Fruit fly (Drosophila melanogaster): Measurements from ENCODE around the gene CG7379.
"Not testable (repeated sequence)": the region's sequence is repeated elsewhere in the genome, so short reads cannot be mapped to it uniquely, and the experiment has no call there.

CG7379 gene

dm6 chr3R:17774538-17774937 is 23.6 kb downstream of the CG7379 start:
- TF ChIP-seq CG8159 (tag; optimal IDR thresholded peaks at IDR 0.05) (peak; percentile 51), Ets98B (GFP tag; IDR thresholded peaks at IDR 0.05) (no peak), CG14655 (GFP tag; optimal IDR thresholded peaks at IDR 0.05) (peak; percentile 59)

DNA sequence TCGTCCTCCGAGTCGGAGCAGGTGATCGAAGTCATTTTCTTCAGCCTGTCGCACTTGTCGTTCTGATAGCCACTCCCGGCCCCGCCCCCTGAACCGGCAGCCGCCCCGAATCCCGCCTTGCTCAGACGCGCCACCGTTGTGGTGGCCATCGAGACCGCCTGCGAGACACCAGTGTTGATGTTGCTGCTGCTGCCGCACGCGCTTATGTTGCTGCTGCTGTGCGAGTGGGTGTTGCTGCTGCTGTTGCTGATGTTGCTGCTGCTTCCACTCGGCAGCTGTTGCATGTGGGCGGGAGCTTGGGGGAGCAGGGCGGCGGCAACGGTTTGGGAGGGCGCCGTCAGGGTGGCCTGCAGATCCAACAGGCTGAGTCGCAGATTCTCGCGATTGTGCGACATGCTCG is 24.2 kb downstream of the CG7379 start:
- no peak for TF ChIP-seq Pif1B (GFP tag; optimal IDR thresholded peaks at IDR 0.05)
- no peak for TF ChIP-seq CG17806 (tag; optimal IDR thresholded peaks at IDR 0.05)
- no peak for TF ChIP-seq Ets98B (GFP tag; IDR thresholded peaks at IDR 0.05)
- no peak for TF ChIP-seq EcR (GFP tag; optimal IDR thresholded peaks at IDR 0.05)
- TF ChIP-seq Snoo (tag; optimal IDR thresholded peaks at IDR 0.05), result no peak
- no peak for TF ChIP-seq CG9948 (tag; optimal IDR thresholded peaks at IDR 0.05)
- no peak for TF ChIP-seq fd96Ca (GFP tag; IDR thresholded peaks at IDR 0.05)
- TF ChIP-seq CG4496 (GFP tag; IDR thresholded peaks at IDR 0.05), result no peak
- no peak for TF ChIP-seq gl (tag; optimal IDR thresholded peaks at IDR 0.05)
- TF ChIP-seq D1 (tag; optimal IDR thresholded peaks at IDR 0.05), result no peak
- TF ChIP-seq rn (GFP tag; IDR thresholded peaks at IDR 0.05), result no peak
- TF ChIP-seq CG10348 (GFP tag; IDR thresholded peaks at IDR 0.05), result no peak
- no peak for TF ChIP-seq CG14655 (GFP tag; optimal IDR thresholded peaks at IDR 0.05)
- TF ChIP-seq CG32121 (GFP tag; IDR thresholded peaks at IDR 0.05), result no peak

- TF ChIP-seq CG12605 (GFP tag; IDR thresholded peaks at IDR 0.05); CG4496 (GFP tag; IDR thresholded peaks at IDR 0.05); CG9948 (tag; optimal IDR thresholded peaks at IDR 0.05): not testable (repeated sequence)
Observed at dm6 chr3R:17763088-17763487, 35.0 kb downstream of the CG7379 start, which contains the start of gene TyrR. Gene TyrR, minus strand, starts transcription at chr3R:17763188.

DNA sequence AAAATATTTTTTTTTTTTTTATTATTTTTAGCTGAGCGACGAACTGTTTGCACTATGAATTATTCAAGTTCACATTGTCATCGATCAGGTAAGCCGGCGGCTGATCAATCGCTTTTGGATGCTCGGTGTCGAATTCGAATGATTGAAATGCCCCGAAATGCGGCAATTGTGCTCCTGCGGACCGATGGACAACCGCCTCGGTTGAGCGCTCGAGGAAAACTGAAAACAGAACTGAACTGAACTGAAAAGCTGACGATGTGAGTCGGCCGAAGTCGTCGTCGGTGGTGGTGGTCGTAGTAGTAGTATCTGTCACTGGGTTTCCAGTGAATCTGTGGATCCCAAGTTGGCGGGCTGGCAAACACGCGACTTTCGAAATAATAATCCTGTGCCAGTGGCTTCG is 35.8 kb downstream of the CG7379 start:
- TF ChIP-seq CG10348 (GFP tag; IDR thresholded peaks at IDR 0.05) (no peak), CG8301 (tag; optimal IDR thresholded peaks at IDR 0.05) (no peak), CG17806 (tag; optimal IDR thresholded peaks at IDR 0.05) (no peak), rn (GFP tag; IDR thresholded peaks at IDR 0.05) (no peak), CG9948 (tag; optimal IDR thresholded peaks at IDR 0.05) (no peak), EcR (GFP tag; optimal IDR thresholded peaks at IDR 0.05) (no peak), CG34367 (tag; optimal IDR thresholded peaks at IDR 0.05) (no peak), D1 (tag; optimal IDR thresholded peaks at IDR 0.05) (no peak), CG14655 (GFP tag; optimal IDR thresholded peaks at IDR 0.05) (no peak)

DNA sequence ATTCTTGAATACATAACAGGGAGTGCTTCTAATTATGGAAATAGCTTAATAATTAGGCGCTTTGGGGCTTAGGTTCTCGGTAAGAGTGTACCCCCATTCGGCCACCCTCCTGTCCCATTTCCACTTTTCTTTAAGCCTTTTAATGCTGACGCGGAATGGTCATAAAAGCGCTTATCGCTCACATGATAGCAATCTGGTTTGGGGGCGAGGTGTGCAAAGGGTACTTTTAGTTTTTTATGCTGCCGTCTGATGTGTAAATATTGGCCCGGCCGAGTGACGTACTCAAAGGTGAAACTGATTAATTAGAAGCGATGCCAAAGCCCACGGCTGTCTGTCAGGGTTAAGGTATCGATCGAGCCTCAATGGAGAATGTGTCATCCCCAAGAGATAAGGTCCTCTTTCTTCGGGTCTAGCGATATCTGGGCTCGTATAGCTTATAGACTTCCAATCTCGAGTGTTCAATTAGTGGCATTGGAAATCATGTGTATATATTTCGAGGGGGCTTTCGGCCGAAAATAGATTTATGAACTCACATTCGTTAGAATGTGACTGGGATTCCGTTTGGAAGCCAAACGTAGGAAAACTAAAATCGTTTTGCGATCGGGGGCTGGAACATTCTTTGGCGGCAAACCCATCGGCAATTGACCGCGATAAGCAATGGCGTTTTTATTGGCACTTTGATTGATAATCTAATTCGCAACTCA is 38.2 kb downstream of the CG7379 start:
- no peak for TF ChIP-seq rn (GFP tag; IDR thresholded peaks at IDR 0.05)
- TF ChIP-seq CG15710 (tag; optimal IDR thresholded peaks at IDR 0.05), result no peak
- TF ChIP-seq CG13204 (GFP tag; optimal IDR thresholded peaks at IDR 0.05), result no peak
- TF ChIP-seq Snoo (tag; optimal IDR thresholded peaks at IDR 0.05), result no peak
- TF ChIP-seq EcR (GFP tag; optimal IDR thresholded peaks at IDR 0.05), result no peak
- TF ChIP-seq Ets98B (GFP tag; IDR thresholded peaks at IDR 0.05), result no peak
- no peak for TF ChIP-seq CG17806 (tag; optimal IDR thresholded peaks at IDR 0.05)
- TF ChIP-seq CG8159 (tag; optimal IDR thresholded peaks at IDR 0.05), result no peak
- no peak for TF ChIP-seq CG14655 (GFP tag; optimal IDR thresholded peaks at IDR 0.05)

DNA sequence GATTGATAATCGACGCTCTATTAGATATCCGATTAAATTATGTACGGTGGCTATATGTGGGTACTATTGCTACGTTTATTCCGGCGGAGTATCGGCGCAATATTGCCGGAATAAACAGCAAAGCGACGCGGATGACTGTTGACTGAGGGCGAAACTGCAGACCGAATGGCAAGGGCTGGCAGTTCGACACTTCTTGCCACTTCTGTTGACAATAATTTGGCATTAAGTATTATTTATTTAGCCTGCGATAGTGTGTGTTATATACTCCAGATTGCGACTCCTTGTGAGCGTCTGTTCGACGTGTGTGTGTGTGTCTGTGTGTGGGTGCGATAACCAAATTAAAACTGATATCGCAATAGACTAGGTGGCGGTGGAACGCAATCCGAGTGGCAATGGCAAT is 39.2 kb downstream of the CG7379 start:
- TF ChIP-seq fd96Ca (GFP tag; IDR thresholded peaks at IDR 0.05) (no peak), gl (tag; optimal IDR thresholded peaks at IDR 0.05) (no peak), Ets98B (GFP tag; IDR thresholded peaks at IDR 0.05) (no peak), CG32121 (GFP tag; IDR thresholded peaks at IDR 0.05) (no peak), Pif1A (GFP tag; optimal IDR thresholded peaks at IDR 0.05) (no peak), EcR (GFP tag; optimal IDR thresholded peaks at IDR 0.05) (no peak), CG10348 (GFP tag; IDR thresholded peaks at IDR 0.05) (no peak), CG4496 (GFP tag; IDR thresholded peaks at IDR 0.05) (no peak), CG34367 (tag; optimal IDR thresholded peaks at IDR 0.05) (no peak), CG8159 (tag; optimal IDR thresholded peaks at IDR 0.05) (no peak), CG17806 (tag; optimal IDR thresholded peaks at IDR 0.05) (no peak), CG14655 (GFP tag; optimal IDR thresholded peaks at IDR 0.05) (no peak), Pif1B (GFP tag; optimal IDR thresholded peaks at IDR 0.05) (no peak), CG13204 (GFP tag; optimal IDR thresholded peaks at IDR 0.05) (no peak), CG8301 (tag; optimal IDR thresholded peaks at IDR 0.05) (no peak), D1 (tag; optimal IDR thresholded peaks at IDR 0.05) (no peak), CG12605 (GFP tag; IDR thresholded peaks at IDR 0.05) (no peak), rn (GFP tag; IDR thresholded peaks at IDR 0.05) (no peak), CG9948 (tag; optimal IDR thresholded peaks at IDR 0.05) (no peak)

Measured in whole organism, pupa.